Worm (Caenorhabditis elegans) whole organism, mixed stage, embryonic: ENCODE data around the gene F32G8.3.

Experiments
- blmp-1 ChIP-seq: fragments of 150-350 bp; optimal IDR thresholded peaks from 2 replicates; lab custom pipeline; 2014; ENCODE audit warnings: missing biosample characterization, missing genetic modification characterization
- ceh-83 ChIP-seq: fragments of 200-800 bp; sonication (Bioruptor generic); optimal IDR thresholded peaks from 2 replicates; lab custom pipeline; 2018; ENCODE audit warnings: mild to moderate bottlenecking, missing genetic modification characterization, missing compliant biosample characterization
- ces-1 ChIP-seq: fragments of 150-350 bp; optimal IDR thresholded peaks from 2 replicates; lab custom pipeline; 2014; ENCODE audit warnings: missing biosample characterization, missing genetic modification reagents, missing genetic modification characterization
- elt-3 ChIP-seq: fragments of 150-350 bp; optimal IDR thresholded peaks from 2 replicates; lab custom pipeline; 2014; ENCODE audit warnings: missing biosample characterization, missing genetic modification characterization
- flh-1 ChIP-seq: fragments of 200-800 bp; sonication (Bioruptor generic); optimal IDR thresholded peaks from 2 replicates; lab custom pipeline; 2018; ENCODE audit warnings: mild to moderate bottlenecking, missing genetic modification characterization, moderate library complexity, missing compliant biosample characterization
- mep-1 ChIP-seq: fragments of 150-350 bp; optimal IDR thresholded peaks from 2 replicates; lab custom pipeline; 2017; ENCODE audit warnings: missing biosample characterization, missing genetic modification reagents, missing genetic modification characterization, inconsistent platforms
- nhr-12 ChIP-seq: fragments of 150-350 bp; optimal IDR thresholded peaks from 2 replicates; lab custom pipeline; 2014; ENCODE audit warnings: missing biosample characterization, missing genetic modification characterization
- nhr-237 ChIP-seq: fragments of 150-350 bp; optimal IDR thresholded peaks from 2 replicates; lab custom pipeline; 2014; ENCODE audit warnings: missing biosample characterization, missing genetic modification characterization
- nhr-28 ChIP-seq: fragments of 150-350 bp; optimal IDR thresholded peaks from 2 replicates; lab custom pipeline; 2014; ENCODE audit warnings: missing biosample characterization, missing genetic modification characterization
- sptf-1 ChIP-seq: sonication (generic microtip); optimal IDR thresholded peaks from 2 replicates; lab custom pipeline; 2017; ENCODE audit warnings: mild to moderate bottlenecking, missing genetic modification characterization, moderate library complexity, missing compliant biosample characterization
- tbx-8 ChIP-seq: fragments of 200-800 bp; sonication (Bioruptor generic); optimal IDR thresholded peaks from 2 replicates; lab custom pipeline; 2018; ENCODE audit warnings: mild to moderate bottlenecking, missing genetic modification characterization, moderate library complexity, missing compliant biosample characterization
- unc-39 ChIP-seq: fragments of 150-350 bp; optimal IDR thresholded peaks from 2 replicates; lab custom pipeline; 2014; ENCODE audit warnings: missing biosample characterization, missing genetic modification characterization
- unc-62 ChIP-seq: fragments of 150-350 bp; optimal IDR thresholded peaks from 2 replicates; lab custom pipeline; 2014; ENCODE audit warnings: missing biosample characterization, missing genetic modification reagents, missing genetic modification characterization
- ztf-11 ChIP-seq: fragments of 150-350 bp; optimal IDR thresholded peaks from 2 replicates; lab custom pipeline; 2014; ENCODE audit warnings: missing biosample characterization, missing genetic modification characterization

DNA sequence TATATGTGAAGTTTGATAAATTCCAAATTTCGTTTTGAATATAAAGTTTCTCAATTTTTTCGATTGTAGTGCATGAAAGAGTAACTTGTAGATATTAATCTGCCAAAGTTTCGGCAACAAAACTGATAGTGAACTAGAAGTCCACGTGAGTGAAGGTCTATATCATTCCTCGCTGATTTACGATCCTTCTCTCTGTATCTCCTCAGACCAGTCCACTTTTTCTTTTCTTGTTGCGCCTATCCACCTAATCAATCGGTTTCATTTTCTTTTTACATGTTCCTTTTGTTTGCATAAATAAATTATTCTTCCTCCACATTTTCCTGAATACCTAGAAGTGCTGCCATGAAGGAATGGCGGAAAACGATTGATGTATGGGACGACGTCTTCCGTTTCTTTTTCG, 9.0 kb upstream of the F32G8.3 start:
- TF ChIP-seq flh-1 (GFP tag; lab: Kevin White, UChicago) (no peak), sptf-1 (tag; lab: Kevin White, UChicago) (no peak), ztf-11 (tag; lab: Kevin White, UChicago) (no peak), ceh-83 (no peak), elt-3 (tag; lab: Kevin White, UChicago) (no peak), nhr-12 (no peak), unc-39 (no peak), mep-1 (tag; lab: Kevin White, UChicago) (no peak), tbx-8 (GFP tag; lab: Kevin White, UChicago) (no peak), unc-62 (GFP tag; lab: Kevin White, UChicago) (no peak), blmp-1 (no peak), nhr-237 (tag; lab: Kevin White, UChicago) (no peak), nhr-28 (tag; lab: Kevin White, UChicago) (no peak), ces-1 (GFP tag; lab: Kevin White, UChicago) (no peak)
